Fruit fly (Drosophila melanogaster): ENCODE results near the gene Tfb4.

- TF ChIP-seq pan (optimal IDR thresholded peaks at IDR 0.05) (no peak), psq (optimal IDR thresholded peaks at IDR 0.05) (no peak)
Measured at dm6 chr2L:1157357-1157678, 6.8 kb upstream of the Tfb4 start.
